Fruit fly (Drosophila melanogaster): ENCODE data around the gene Desi.

Gene Desi

dm6 chr3R:10788186-10788585 is 8.8 kb downstream of the Desi start, which contains the start of the genes Art1 and Mcm5:
TSS of gene Art1 (minus strand) at chr3R:10788226.
TSS of gene Mcm5 (plus strand) at chr3R:10788524.
- TF ChIP-seq usp (GFP tag; optimal IDR thresholded peaks at IDR 0.05) (no peak), dsf (GFP tag; optimal IDR thresholded peaks at IDR 0.05; ENCODE audit: borderline replicate concordance) (peak; percentile 24), Rel (GFP tag; optimal IDR thresholded peaks at IDR 0.05) (no peak), Rel (tag; optimal IDR thresholded peaks at IDR 0.05) (peak; percentile 35), CG32264 (GFP tag; optimal IDR thresholded peaks at IDR 0.05) (peak; percentile 10), ey (GFP tag; optimal IDR thresholded peaks at IDR 0.05) (peak; percentile 57), Abd-B (GFP tag; optimal IDR thresholded peaks at IDR 0.05) (no peak), Dif (GFP tag; optimal IDR thresholded peaks at IDR 0.05; ENCODE audit: partially characterized antibody) (no peak), psq (GFP tag; optimal IDR thresholded peaks at IDR 0.05) (peak; percentile 41), N (GFP tag; optimal IDR thresholded peaks at IDR 0.05) (no peak), HLH106 (tag; optimal IDR thresholded peaks at IDR 0.05) (peak; percentile 52), sv (GFP tag; optimal IDR thresholded peaks at IDR 0.05) (peak; percentile 49), fru (GFP tag; optimal IDR thresholded peaks at IDR 0.05) (peak; percentile 64), Myc (optimal IDR thresholded peaks at IDR 0.05) (peak; percentile 62), Jra (GFP tag; optimal IDR thresholded peaks at IDR 0.05) (peak; percentile 79), CG9705 (GFP tag; optimal IDR thresholded peaks at IDR 0.05) (peak; percentile 38), GATAd (GFP tag; optimal IDR thresholded peaks at IDR 0.05) (peak; percentile 69), foxo (GFP tag; optimal IDR thresholded peaks at IDR 0.05) (peak in 1 of 2 experiments; percentile 50), Hr78 (GFP tag; optimal IDR thresholded peaks at IDR 0.05) (no peak), h (GFP tag; optimal IDR thresholded peaks at IDR 0.05) (peak; percentile 67), Sp1 (GFP tag; optimal IDR thresholded peaks at IDR 0.05) (no peak), CrebA (GFP tag; optimal IDR thresholded peaks at IDR 0.05; ENCODE audit: borderline replicate concordance) (no peak), Hnf4 (GFP tag; optimal IDR thresholded peaks at IDR 0.05) (peak; percentile 68), woc (GFP tag; optimal IDR thresholded peaks at IDR 0.05) (peak; percentile 66), rgr (GFP tag; optimal IDR thresholded peaks at IDR 0.05) (peak; percentile 65), OdsH (GFP tag; optimal IDR thresholded peaks at IDR 0.05) (peak; percentile 35), br (GFP tag; optimal IDR thresholded peaks at IDR 0.05) (peak; percentile 53), dmrt93B (GFP tag; optimal IDR thresholded peaks at IDR 0.05) (peak; percentile 50)

- TF ChIP-seq sv (GFP tag; optimal IDR thresholded peaks at IDR 0.05) (no peak), rgr (GFP tag; optimal IDR thresholded peaks at IDR 0.05) (no peak), Jra (GFP tag; optimal IDR thresholded peaks at IDR 0.05) (no peak), usp (GFP tag; optimal IDR thresholded peaks at IDR 0.05) (no peak), tai (GFP tag; optimal IDR thresholded peaks at IDR 0.05) (no peak), woc (GFP tag; optimal IDR thresholded peaks at IDR 0.05) (no peak), h (GFP tag; optimal IDR thresholded peaks at IDR 0.05) (no peak), dsf (GFP tag; optimal IDR thresholded peaks at IDR 0.05; ENCODE audit: borderline replicate concordance) (no peak), OdsH (GFP tag; optimal IDR thresholded peaks at IDR 0.05) (no peak), lola (GFP tag; optimal IDR thresholded peaks at IDR 0.05) (no peak), Dfd (GFP tag; optimal IDR thresholded peaks at IDR 0.05) (no peak), foxo (GFP tag; optimal IDR thresholded peaks at IDR 0.05) (no peak), HLH106 (tag; optimal IDR thresholded peaks at IDR 0.05) (no peak), GATAd (GFP tag; optimal IDR thresholded peaks at IDR 0.05) (no peak), brk (GFP tag; optimal IDR thresholded peaks at IDR 0.05) (no peak), fru (GFP tag; optimal IDR thresholded peaks at IDR 0.05) (no peak)
Measured at dm6 chr3R:10792604-10793003, 13.2 kb downstream of the Desi start, which contains the start of gene CG14687. TSS of gene CG14687 (plus strand) at chr3R:10792904.

- TF ChIP-seq HLH106 (tag; optimal IDR thresholded peaks at IDR 0.05) (no peak), lola (GFP tag; optimal IDR thresholded peaks at IDR 0.05) (no peak), Hr83 (GFP tag; optimal IDR thresholded peaks at IDR 0.05; ENCODE audit: poor library complexity, severe bottlenecking) (no peak), dmrt93B (GFP tag; optimal IDR thresholded peaks at IDR 0.05) (no peak), foxo (GFP tag; optimal IDR thresholded peaks at IDR 0.05) (no peak), GATAd (GFP tag; optimal IDR thresholded peaks at IDR 0.05) (no peak), tai (GFP tag; optimal IDR thresholded peaks at IDR 0.05) (no peak), br (GFP tag; optimal IDR thresholded peaks at IDR 0.05) (no peak), N (GFP tag; optimal IDR thresholded peaks at IDR 0.05) (no peak), Myc (optimal IDR thresholded peaks at IDR 0.05) (no peak), CG9705 (GFP tag; optimal IDR thresholded peaks at IDR 0.05) (no peak), CrebA (GFP tag; optimal IDR thresholded peaks at IDR 0.05; ENCODE audit: borderline replicate concordance) (no peak), woc (GFP tag; optimal IDR thresholded peaks at IDR 0.05) (no peak), sage (GFP tag; optimal IDR thresholded peaks at IDR 0.05) (no peak), dsf (GFP tag; optimal IDR thresholded peaks at IDR 0.05; ENCODE audit: borderline replicate concordance) (no peak)
Measured at dm6 chr3R:10803855-10804254, 24.5 kb downstream of the Desi start, which contains the start of gene CG14692. TSS of gene CG14692 (minus strand) at chr3R:10803955.

Data from whole organism, wandering third instar larva.